Fruit fly (Drosophila melanogaster) whole organism: Measurements from ENCODE around the gene CG1532.

Experiments
- Dll ChIP-seq: fragments of >200 bp; optimal IDR thresholded peaks from 2 replicates; lab custom pipeline; 2017
- psq ChIP-seq: fragments of >200 bp; optimal IDR thresholded peaks from 2 replicates; lab custom pipeline; 2017

- TF ChIP-seq psq (lab: Kevin White, UChicago) (no peak), Dll (no peak)
Measured at dm6 chrX:21027929-21028575, at the start of gene CG1532.
